Worm (Caenorhabditis elegans) whole organism, L1 larva: ENCODE results near the gene nhr-211.

Source experiments
- C04F5.9 ChIP-seq: sonication (generic microtip); optimal IDR thresholded peaks from 2 replicates; lab custom pipeline; 2016; ENCODE audit warnings: missing genetic modification characterization, missing compliant biosample characterization
- C34B4.2 ChIP-seq: sonication (generic microtip); optimal IDR thresholded peaks from 2 replicates; lab custom pipeline; 2017; ENCODE audit warnings: mild to moderate bottlenecking, missing genetic modification characterization, missing compliant biosample characterization
- alr-1 ChIP-seq: fragments of 200-800 bp; sonication (Bioruptor generic); optimal IDR thresholded peaks from 2 replicates; lab custom pipeline; 2018; ENCODE audit warnings: borderline replicate concordance, mild to moderate bottlenecking, missing genetic modification characterization, missing compliant biosample characterization
- ceh-82 ChIP-seq, 3 experiments: fragments of 150-350 bp in 1 of 3; sonication (generic microtip) in 2 of 3; optimal IDR thresholded peaks; 2 replicates each; lab custom pipeline; 2014 to 2017; ENCODE audit warnings: missing biosample characterization in 3 of 3, missing genetic modification characterization in 3 of 3
- ceh-88 ChIP-seq: fragments of 200-800 bp; sonication (Bioruptor generic); IDR thresholded peaks from 2 replicates; pipeline ENCODE4 v1.3.6; 2022; ENCODE audit warnings: missing genetic modification characterization, missing compliant biosample characterization
- dpl-1 ChIP-seq, 3 experiments: fragments of 150-350 bp in 2 of 3; sonication (generic microtip) in 1 of 3; optimal IDR thresholded peaks; 2 replicates each; lab custom pipeline; 2014 to 2017; ENCODE audit warnings: missing biosample characterization in 3 of 3, missing genetic modification characterization in 3 of 3, missing genetic modification reagents in 3 of 3
- dsc-1 ChIP-seq: sonication (generic microtip); optimal IDR thresholded peaks from 2 replicates; lab custom pipeline; 2016; ENCODE audit warnings: mild to moderate bottlenecking, missing genetic modification characterization, missing compliant biosample characterization
- fkh-10 ChIP-seq: sonication (generic microtip); optimal IDR thresholded peaks from 2 replicates; lab custom pipeline; 2017; ENCODE audit warnings: missing biosample characterization, missing genetic modification reagents, missing genetic modification characterization
- fkh-8 ChIP-seq: sonication (generic microtip); optimal IDR thresholded peaks from 2 replicates; lab custom pipeline; 2016; ENCODE audit warnings: mild to moderate bottlenecking, missing genetic modification characterization, missing compliant biosample characterization
- fos-1 ChIP-seq: fragments of 150-350 bp; optimal IDR thresholded peaks from 2 replicates; lab custom pipeline; 2014; ENCODE audit warnings: missing biosample characterization, missing genetic modification characterization
- grh-1 ChIP-seq: fragments of 200-800 bp; sonication (Bioruptor generic); IDR thresholded peaks from 2 replicates; pipeline ENCODE4 v1.3.6; 2022; ENCODE audit warnings: missing genetic modification reagents, missing genetic modification characterization, missing compliant biosample characterization
- hlh-17 ChIP-seq: fragments of 200-800 bp; sonication (Bioruptor generic); optimal IDR thresholded peaks from 2 replicates; lab custom pipeline; 2018; ENCODE audit warnings: missing genetic modification characterization, mild to moderate bottlenecking, missing compliant biosample characterization, moderate library complexity, borderline replicate concordance
- isw-1 ChIP-seq: fragments of 200-800 bp; sonication (Bioruptor generic); IDR thresholded peaks from 2 replicates; pipeline ENCODE4 v1.3.6; 2022; ENCODE audit warnings: missing genetic modification characterization, missing compliant biosample characterization
- jun-1 ChIP-seq: fragments of 150-350 bp; optimal IDR thresholded peaks from 2 replicates; lab custom pipeline; 2014; ENCODE audit warnings: missing biosample characterization, missing genetic modification reagents, missing genetic modification characterization
- lin-13 ChIP-seq: fragments of 150-350 bp; optimal IDR thresholded peaks from 2 replicates; lab custom pipeline; 2014; ENCODE audit warnings: missing biosample characterization, missing genetic modification reagents, missing genetic modification characterization
- lin-14 ChIP-seq: fragments of 200-800 bp; sonication (Bioruptor generic); optimal IDR thresholded peaks from 2 replicates; lab custom pipeline; 2018; ENCODE audit warnings: mild to moderate bottlenecking, missing genetic modification characterization, moderate library complexity, missing compliant biosample characterization
- lin-15B ChIP-seq: fragments of 150-350 bp; sonication (generic microtip); optimal IDR thresholded peaks from 3 replicates; lab custom pipeline; 2014; ENCODE audit warnings: missing biosample characterization, missing genetic modification characterization
- lin-35 ChIP-seq, 2 experiments: fragments of 150-350 bp; optimal IDR thresholded peaks; 2 replicates each; lab custom pipeline; 2014; ENCODE audit warnings: missing biosample characterization in 2 of 2, missing genetic modification characterization in 2 of 2, missing genetic modification reagents in 2 of 2
- lir-3 ChIP-seq: sonication (generic microtip); optimal IDR thresholded peaks from 2 replicates; lab custom pipeline; 2016; ENCODE audit warnings: mild to moderate bottlenecking, missing genetic modification characterization, moderate library complexity, missing compliant biosample characterization; ENCODE audit not compliant: poor library complexity
- lsy-2 ChIP-seq, 2 experiments: fragments of 150-350 bp; optimal IDR thresholded peaks; 2 replicates each; lab custom pipeline; 2014; ENCODE audit warnings: missing biosample characterization in 2 of 2, missing genetic modification characterization in 2 of 2
- mab-9 ChIP-seq: fragments of 200-800 bp; sonication (Bioruptor generic); IDR thresholded peaks from 2 replicates; pipeline ENCODE4 v1.3.6; 2022; ENCODE audit warnings: missing genetic modification reagents, missing genetic modification characterization, missing compliant biosample characterization
- mef-2 ChIP-seq: fragments of 150-350 bp; optimal IDR thresholded peaks from 2 replicates; lab custom pipeline; 2014; ENCODE audit warnings: missing biosample characterization, missing genetic modification characterization
- nhr-11 ChIP-seq: fragments of 150-350 bp; optimal IDR thresholded peaks from 2 replicates; lab custom pipeline; 2014; ENCODE audit warnings: missing biosample characterization, missing genetic modification characterization
- nhr-19 ChIP-seq: fragments of 200-800 bp; sonication (Bioruptor generic); conservative IDR thresholded peaks from 2 replicates; pipeline ENCODE4 v1.3.6; 2022; ENCODE audit warnings: missing genetic modification characterization, missing compliant biosample characterization
- nhr-28 ChIP-seq: fragments of 150-350 bp; optimal IDR thresholded peaks from 2 replicates; lab custom pipeline; 2014; ENCODE audit warnings: missing biosample characterization, missing genetic modification characterization
- nhr-71 ChIP-seq: sonication (generic microtip); optimal IDR thresholded peaks from 2 replicates; lab custom pipeline; 2016; ENCODE audit warnings: mild to moderate bottlenecking, missing genetic modification characterization, moderate library complexity, missing compliant biosample characterization
- nhr-76 ChIP-seq: sonication (generic microtip); optimal IDR thresholded peaks from 2 replicates; lab custom pipeline; 2017; ENCODE audit warnings: missing biosample characterization, missing genetic modification characterization
- nhr-85 ChIP-seq: sonication (generic microtip); peaks from one replicate; lab custom pipeline; 2016; ENCODE audit warnings: missing genetic modification characterization, inconsistent platforms, missing compliant biosample characterization
- rnt-1 ChIP-seq: sonication (generic microtip); optimal IDR thresholded peaks from 2 replicates; lab custom pipeline; 2016; ENCODE audit warnings: mild to moderate bottlenecking, missing genetic modification characterization, moderate library complexity, missing compliant biosample characterization
- skn-1 ChIP-seq: fragments of 150-350 bp; optimal IDR thresholded peaks from 2 replicates; lab custom pipeline; 2014; ENCODE audit warnings: missing biosample characterization, missing genetic modification characterization
- snpc-4 ChIP-seq: fragments of 150-350 bp; optimal IDR thresholded peaks from 2 replicates; lab custom pipeline; 2014; ENCODE audit warnings: missing biosample characterization, missing genetic modification characterization
- snu-23 ChIP-seq: sonication (generic microtip); optimal IDR thresholded peaks from 2 replicates; lab custom pipeline; 2016; ENCODE audit warnings: missing genetic modification characterization, missing compliant biosample characterization
- sox-4 ChIP-seq: sonication (generic microtip); optimal IDR thresholded peaks from 2 replicates; lab custom pipeline; 2016; ENCODE audit warnings: missing genetic modification characterization, missing compliant biosample characterization
- sptf-1 ChIP-seq: fragments of 150-350 bp; optimal IDR thresholded peaks from 2 replicates; lab custom pipeline; 2014; ENCODE audit warnings: missing biosample characterization, missing genetic modification characterization
- swsn-7 ChIP-seq: sonication (generic microtip); optimal IDR thresholded peaks from 2 replicates; lab custom pipeline; 2016; ENCODE audit warnings: missing genetic modification characterization, missing compliant biosample characterization
- tbx-2 ChIP-seq: sonication (generic microtip); optimal IDR thresholded peaks from 2 replicates; lab custom pipeline; 2016; ENCODE audit warnings: missing genetic modification characterization, missing compliant biosample characterization
- unc-130 ChIP-seq: fragments of 150-350 bp; optimal IDR thresholded peaks from 2 replicates; lab custom pipeline; 2017; ENCODE audit warnings: missing biosample characterization, missing genetic modification characterization, inconsistent platforms
- unc-62 ChIP-seq: fragments of 150-350 bp; optimal IDR thresholded peaks from 2 replicates; lab custom pipeline; 2014; ENCODE audit warnings: missing biosample characterization, missing genetic modification reagents, missing genetic modification characterization
- unc-86 ChIP-seq: sonication (generic microtip); optimal IDR thresholded peaks from 2 replicates; lab custom pipeline; 2016; ENCODE audit warnings: missing genetic modification characterization, missing compliant biosample characterization
- unc-98 ChIP-seq: fragments of 200-800 bp; sonication (Bioruptor generic); IDR thresholded peaks from 2 replicates; pipeline ENCODE4 v1.3.6; 2022; ENCODE audit warnings: missing genetic modification characterization, missing compliant biosample characterization
- vab-15 ChIP-seq: sonication (generic microtip); optimal IDR thresholded peaks from 2 replicates; lab custom pipeline; 2017; ENCODE audit warnings: missing genotype, mild to moderate bottlenecking, missing genetic modification characterization, missing compliant biosample characterization
- xbp-1 ChIP-seq: sonication (generic microtip); optimal IDR thresholded peaks from 2 replicates; lab custom pipeline; 2016; ENCODE audit warnings: missing genetic modification characterization, missing compliant biosample characterization
- zag-1 ChIP-seq: fragments of 150-350 bp; optimal IDR thresholded peaks from 2 replicates; lab custom pipeline; 2014; ENCODE audit warnings: missing biosample characterization, missing genetic modification characterization
- ztf-11 ChIP-seq, 2 experiments: sonication (generic microtip); optimal IDR thresholded peaks; 2 replicates each; lab custom pipeline; 2016 to 2017; ENCODE audit warnings: missing genetic modification characterization in 2 of 2, missing biosample characterization in 1 of 2, missing compliant biosample characterization in 1 of 2
- ztf-4 ChIP-seq: fragments of 150-350 bp; optimal IDR thresholded peaks from 2 replicates; lab custom pipeline; 2014; ENCODE audit warnings: missing biosample characterization, missing genetic modification characterization

nhr-211 gene

ce11 chrV:497399-497798 lies 10.6 kb downstream of the nhr-211 start, which contains the start of gene T01G6.1:
Gene T01G6.1, plus strand, starts transcription at chrV:497699.
- no peak for TF ChIP-seq C04F5.9 (tag; lab: Kevin White, UChicago)
- no peak for TF ChIP-seq fkh-10
- no peak for TF ChIP-seq unc-62
- TF ChIP-seq swsn-7: no peak
- no peak for TF ChIP-seq vab-15 (tag; lab: Kevin White, UChicago)
- TF ChIP-seq nhr-85 (tag; lab: Kevin White, UChicago): no peak
- TF ChIP-seq grh-1 (GFP tag; lab: Robert Waterston, UW): no peak
- TF ChIP-seq nhr-71 (tag; lab: Kevin White, UChicago): no peak
- TF ChIP-seq snpc-4 (tag; lab: Kevin White, UChicago): no peak
- no peak for TF ChIP-seq lin-35 (GFP tag; optimal IDR thresholded peaks at IDR 0.05; lab: Kevin White, UChicago)
- TF ChIP-seq rnt-1 (tag; lab: Kevin White, UChicago): no peak
- TF ChIP-seq lin-14 (GFP tag; lab: Kevin White, UChicago): no peak
- TF ChIP-seq lin-15B (tag; lab: Kevin White, UChicago): no peak
- TF ChIP-seq alr-1: no peak
- no peak for TF ChIP-seq ceh-88 (GFP tag; lab: Robert Waterston, UW)
- TF ChIP-seq fkh-8: no peak
- TF ChIP-seq mab-9: no peak
- TF ChIP-seq mef-2 (tag; lab: Kevin White, UChicago): no peak
- no peak for TF ChIP-seq ztf-4 (tag; lab: Kevin White, UChicago)
- TF ChIP-seq snu-23 (GFP tag; lab: Kevin White, UChicago): no peak

DNA sequence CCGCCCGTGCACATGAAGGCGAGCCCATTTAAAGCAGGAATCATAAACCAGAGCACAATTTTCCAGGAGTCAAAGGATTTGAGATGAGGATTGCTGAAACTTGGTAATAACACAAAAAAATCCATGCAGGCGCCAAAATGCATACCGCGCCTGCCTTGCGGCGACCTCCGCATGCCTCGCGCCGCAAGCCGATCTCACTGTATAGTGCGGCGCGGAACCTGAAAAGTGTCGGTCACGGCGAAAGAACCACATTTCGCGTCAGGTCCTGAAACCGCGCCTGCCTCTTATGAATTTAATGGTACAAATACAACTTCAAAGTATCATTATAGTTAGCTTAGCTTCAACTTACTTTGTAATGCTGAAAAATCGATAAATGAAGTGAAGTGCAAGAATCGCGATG lies 13.8 kb downstream of the nhr-211 start:
- TF ChIP-seq snpc-4 (tag; lab: Kevin White, UChicago) (no peak), rnt-1 (tag; lab: Kevin White, UChicago) (no peak), fkh-8 (no peak), xbp-1 (tag; lab: Kevin White, UChicago) (no peak), C34B4.2 (tag; lab: Kevin White, UChicago) (no peak), nhr-19 (GFP tag; lab: Robert Waterston, UW) (no peak), zag-1 (no peak), unc-86 (no peak), nhr-28 (tag; lab: Kevin White, UChicago) (no peak), nhr-85 (tag; lab: Kevin White, UChicago) (no peak), fkh-10 (no peak), unc-130 (tag; lab: Kevin White, UChicago) (no peak), unc-62 (no peak), isw-1 (GFP tag; lab: Robert Waterston, UW) (no peak), lin-35 (GFP tag; optimal IDR thresholded peaks at IDR 0.05; lab: Kevin White, UChicago) (no peak)

DNA sequence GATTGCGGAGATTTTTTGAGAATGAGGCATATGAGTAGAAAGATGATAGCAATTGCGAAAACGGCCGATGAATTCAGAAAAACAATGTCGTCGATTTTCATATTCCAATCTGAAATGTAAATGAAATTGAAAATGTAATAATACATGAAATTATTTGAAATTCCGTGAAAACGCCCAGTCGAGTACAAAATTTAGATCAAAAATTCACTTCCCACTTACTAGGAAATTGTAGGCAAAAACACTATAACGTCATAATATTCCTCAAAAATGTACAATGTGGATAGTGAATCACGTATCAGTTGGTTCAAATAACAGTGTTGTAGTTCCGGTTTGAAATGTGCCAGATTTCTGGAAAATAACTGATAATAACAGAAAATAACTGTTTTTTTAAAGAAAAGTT lies 14.4 kb downstream of the nhr-211 start, which contains the start of gene str-256:
TSS of gene str-256 (minus strand) at position 101 of the 400 bp plus-strand sequence.
- no peak for TF ChIP-seq lin-35 (GFP tag; optimal IDR thresholded peaks at IDR 0.05; lab: Kevin White, UChicago)
- no peak for TF ChIP-seq fos-1
- TF ChIP-seq nhr-76 (tag; lab: Kevin White, UChicago): no peak
- no peak for TF ChIP-seq fkh-8
- no peak for TF ChIP-seq lsy-2 (tag; optimal IDR thresholded peaks at IDR 0.05; lab: Kevin White, UChicago)
- no peak for TF ChIP-seq lin-13 (GFP tag; lab: Kevin White, UChicago)
- no peak for TF ChIP-seq nhr-11
- no peak for TF ChIP-seq lin-14 (GFP tag; lab: Kevin White, UChicago)

DNA sequence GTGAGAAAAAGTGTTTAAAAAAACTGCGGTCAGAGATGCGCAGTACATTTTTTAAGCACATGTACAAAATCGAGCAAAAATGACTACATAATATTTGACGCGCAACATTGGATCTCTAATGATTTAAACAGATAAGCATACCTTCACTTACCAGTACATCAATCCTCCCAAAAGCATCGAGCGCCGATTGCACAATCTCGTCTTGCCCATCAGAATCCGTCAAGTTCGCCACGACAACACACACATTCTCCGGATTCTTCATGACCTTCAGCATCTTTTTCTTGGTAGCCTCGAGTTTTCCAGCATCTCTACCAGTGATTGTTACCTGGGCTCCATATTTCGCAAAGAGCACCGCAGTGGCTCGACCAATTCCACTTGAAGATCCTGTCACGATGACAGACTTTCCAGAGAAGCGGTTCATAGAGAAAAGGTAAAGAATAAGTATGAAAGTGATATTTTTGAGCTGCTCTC lies 16.1 kb downstream of the nhr-211 start, which contains the start of gene T01G6.10:
TSS of gene T01G6.10 (minus strand) at position 421 of the 471 bp plus-strand sequence.
- TF ChIP-seq nhr-76 (tag; lab: Kevin White, UChicago) (no peak), lir-3 (tag; lab: Kevin White, UChicago) (no peak), vab-15 (tag; lab: Kevin White, UChicago) (no peak), ztf-11 (tag; optimal IDR thresholded peaks at IDR 0.05; lab: Kevin White, UChicago) (no peak), sptf-1 (tag; lab: Kevin White, UChicago) (no peak), fkh-8 (no peak), fos-1 (no peak), tbx-2 (no peak), unc-98 (GFP tag; lab: Robert Waterston, UW) (no peak), skn-1 (tag; lab: Kevin White, UChicago) (no peak), fkh-10 (no peak), C34B4.2 (tag; lab: Kevin White, UChicago) (no peak), jun-1 (tag; lab: Kevin White, UChicago) (no peak), lin-15B (tag; lab: Kevin White, UChicago) (no peak), dsc-1 (tag; lab: Kevin White, UChicago) (no peak), sox-4 (no peak), hlh-17 (GFP tag; lab: Kevin White, UChicago) (no peak), dpl-1 (GFP tag; optimal IDR thresholded peaks at IDR 0.05; lab: Kevin White, UChicago) (no peak), ceh-82 (tag; optimal IDR thresholded peaks at IDR 0.05; lab: Kevin White, UChicago) (no peak)
